Fruit fly (Drosophila melanogaster) whole organism, wandering third instar larva: ENCODE results near the gene CLS.
A peak's percentile ranks its signal among the peaks of the same experiment; 100 is the strongest.

ENCODE experiments used
- Abd-B ChIP-seq: fragments of >200 bp; optimal IDR thresholded peaks from 2 replicates; lab custom pipeline; 2017; ENCODE audit warnings: missing biosample characterization, missing genetic modification characterization
- CG32264 ChIP-seq: fragments of 200-800 bp; sonication (Bioruptor generic); optimal IDR thresholded peaks from 2 replicates; lab custom pipeline; 2016; ENCODE audit warnings: missing biosample characterization, missing genetic modification characterization
- CG9705 ChIP-seq: fragments of 200-800 bp; sonication (Bioruptor generic); optimal IDR thresholded peaks from 2 replicates; lab custom pipeline; 2018; ENCODE audit warnings: missing biosample characterization, mild to moderate bottlenecking, missing genetic modification characterization
- CrebA ChIP-seq: fragments of 200-800 bp; sonication (Bioruptor generic); optimal IDR thresholded peaks from 2 replicates; lab custom pipeline; 2016; ENCODE audit warnings: missing biosample characterization, mild to moderate bottlenecking, missing genetic modification characterization, borderline replicate concordance
- Dfd ChIP-seq: fragments of >200 bp; optimal IDR thresholded peaks from 2 replicates; lab custom pipeline; 2017; ENCODE audit warnings: missing biosample characterization, missing genetic modification characterization
- Dif ChIP-seq: fragments of 200-275, 200-300 bp; sonication (Bioruptor generic); optimal IDR thresholded peaks from 2 replicates; lab custom pipeline; 2018; ENCODE audit warnings: missing biosample characterization, missing genetic modification characterization; ENCODE audit not compliant: partially characterized antibody
- GATAd ChIP-seq: sonication (Bioruptor generic); optimal IDR thresholded peaks from 2 replicates; lab custom pipeline; 2016; ENCODE audit warnings: missing biosample characterization, missing genetic modification characterization
- HLH106 ChIP-seq: fragments of 200-800 bp; optimal IDR thresholded peaks from 3 replicates; lab custom pipeline; 2019; ENCODE audit warnings: missing biosample characterization, mild to moderate bottlenecking, missing genetic modification characterization, moderate library complexity
- Hnf4 ChIP-seq: fragments of 200-800 bp; sonication (Bioruptor generic); optimal IDR thresholded peaks from 2 replicates; lab custom pipeline; 2016; ENCODE audit warnings: missing biosample characterization, mild to moderate bottlenecking, missing genetic modification characterization
- Hr78 ChIP-seq: fragments of >200 bp; optimal IDR thresholded peaks from 2 replicates; lab custom pipeline; 2017; ENCODE audit warnings: missing biosample characterization, missing genetic modification characterization
- Hr83 ChIP-seq: fragments of 200-300 bp; sonication (Bioruptor generic); optimal IDR thresholded peaks from 2 replicates; lab custom pipeline; 2016; ENCODE audit warnings: missing biosample characterization, mild to moderate bottlenecking, missing genetic modification characterization, moderate library complexity; ENCODE audit not compliant: poor library complexity, severe bottlenecking
- Jra ChIP-seq: sonication (Bioruptor generic); optimal IDR thresholded peaks from 2 replicates; lab custom pipeline; 2016; ENCODE audit warnings: missing biosample characterization, missing genetic modification characterization
- Mio ChIP-seq: sonication (Bioruptor generic); optimal IDR thresholded peaks from 2 replicates; lab custom pipeline; 2016; ENCODE audit warnings: missing biosample characterization, missing genetic modification characterization
- Myc ChIP-seq: fragments of >200 bp; optimal IDR thresholded peaks from 2 replicates; lab custom pipeline; 2017
- N ChIP-seq: fragments of >200 bp; optimal IDR thresholded peaks from 2 replicates; lab custom pipeline; 2018; ENCODE audit warnings: missing biosample characterization, missing external identifiers, missing genetic modification characterization
- OdsH ChIP-seq: fragments of 200-800 bp; sonication (Bioruptor generic); optimal IDR thresholded peaks from 2 replicates; lab custom pipeline; 2016; ENCODE audit warnings: missing biosample characterization, mild to moderate bottlenecking, missing genetic modification characterization
- Rel ChIP-seq, 2 experiments: fragments of 200-800 bp; sonication (Bioruptor generic) in 1 of 2; optimal IDR thresholded peaks; 2 replicates in 1 of 2; 3 replicates in 1 of 2; lab custom pipeline; 2016 to 2019; ENCODE audit warnings: mild to moderate bottlenecking in 2 of 2, missing biosample characterization in 2 of 2, missing genetic modification characterization in 2 of 2, moderate library complexity in 1 of 2
- Sp1 ChIP-seq: fragments of 200-800 bp; sonication (Bioruptor generic); optimal IDR thresholded peaks from 3 replicates; lab custom pipeline; 2019; ENCODE audit warnings: missing biosample characterization, mild to moderate bottlenecking, missing genetic modification characterization, moderate library complexity
- Vsx2 ChIP-seq: fragments of 200-300, 225-300 bp; sonication (Bioruptor generic); optimal IDR thresholded peaks from 2 replicates; lab custom pipeline; 2018; ENCODE audit warnings: missing biosample characterization, missing genetic modification characterization; ENCODE audit not compliant: partially characterized antibody
- br ChIP-seq: fragments of 200-800 bp; sonication (Bioruptor generic); optimal IDR thresholded peaks from 2 replicates; lab custom pipeline; 2016; ENCODE audit warnings: missing biosample characterization, missing genetic modification characterization
- brk ChIP-seq: fragments of 200-800 bp; sonication (Bioruptor generic); optimal IDR thresholded peaks from 2 replicates; lab custom pipeline; 2016; ENCODE audit warnings: missing biosample characterization, mild to moderate bottlenecking, missing genetic modification characterization
- dl ChIP-seq, 2 experiments: fragments of 175-275, 200-275 bp in 1 of 2; fragments of 200-275 bp in 1 of 2; sonication (Bioruptor generic); optimal IDR thresholded peaks; lab custom pipeline; 2018; ENCODE audit warnings: mild to moderate bottlenecking in 2 of 2, missing biosample characterization in 2 of 2, missing genetic modification characterization in 2 of 2, moderate library complexity in 2 of 2; ENCODE audit not compliant: partially characterized antibody in 2 of 2, insufficient read depth in 1 of 2
- dmrt93B ChIP-seq: fragments of 200-800 bp; sonication (Bioruptor generic); optimal IDR thresholded peaks from 2 replicates; lab custom pipeline; 2018; ENCODE audit warnings: missing biosample characterization, mild to moderate bottlenecking, missing genetic modification characterization
- dsf ChIP-seq: sonication (Bioruptor generic); optimal IDR thresholded peaks from 2 replicates; lab custom pipeline; 2016; ENCODE audit warnings: missing biosample characterization, missing genetic modification characterization, borderline replicate concordance
- ey ChIP-seq: fragments of 200-800 bp; sonication (Bioruptor generic); optimal IDR thresholded peaks from 2 replicates; lab custom pipeline; 2016; ENCODE audit warnings: missing biosample characterization, missing genetic modification characterization
- foxo ChIP-seq, 2 experiments: fragments of 200-800 bp; sonication (Bioruptor generic); optimal IDR thresholded peaks; 2 replicates in 1 of 2; 3 replicates in 1 of 2; lab custom pipeline; 2016 to 2017; ENCODE audit warnings: missing biosample characterization in 2 of 2, missing genetic modification characterization in 2 of 2
- fru ChIP-seq: fragments of 200-800 bp; sonication (Bioruptor generic); optimal IDR thresholded peaks from 3 replicates; lab custom pipeline; 2016; ENCODE audit warnings: missing biosample characterization, mild to moderate bottlenecking, missing genetic modification characterization
- h ChIP-seq: fragments of 200-800 bp; sonication (Bioruptor generic); optimal IDR thresholded peaks from 3 replicates; lab custom pipeline; 2016; ENCODE audit warnings: missing biosample characterization, mild to moderate bottlenecking, missing genetic modification characterization
- jim ChIP-seq: fragments of 175-275, 200-325 bp; sonication (Bioruptor generic); optimal IDR thresholded peaks from 2 replicates; lab custom pipeline; 2016; ENCODE audit warnings: missing biosample characterization, mild to moderate bottlenecking, missing genetic modification characterization
- lola ChIP-seq: fragments of >200 bp; optimal IDR thresholded peaks from 2 replicates; lab custom pipeline; 2017; ENCODE audit warnings: missing biosample characterization, missing genetic modification characterization
- pan ChIP-seq: fragments of >200 bp; optimal IDR thresholded peaks from 2 replicates; lab custom pipeline; 2017
- psq ChIP-seq: fragments of 200-800 bp; sonication (Bioruptor generic); optimal IDR thresholded peaks from 3 replicates; lab custom pipeline; 2017; ENCODE audit warnings: missing biosample characterization, mild to moderate bottlenecking, missing genetic modification characterization, moderate library complexity
- rgr ChIP-seq: fragments of 200-800 bp; sonication (Bioruptor generic); optimal IDR thresholded peaks from 3 replicates; lab custom pipeline; 2016; ENCODE audit warnings: missing biosample characterization, mild to moderate bottlenecking, missing genetic modification characterization
- sage ChIP-seq: fragments of 200-800 bp; sonication (Bioruptor generic); optimal IDR thresholded peaks from 2 replicates; lab custom pipeline; 2016; ENCODE audit warnings: missing biosample characterization, mild to moderate bottlenecking, missing genetic modification characterization
- sv ChIP-seq: fragments of 200-800 bp; sonication (Bioruptor generic); optimal IDR thresholded peaks from 3 replicates; lab custom pipeline; 2016; ENCODE audit warnings: missing biosample characterization, missing genetic modification characterization
- tai ChIP-seq: sonication (Bioruptor generic); optimal IDR thresholded peaks from 2 replicates; lab custom pipeline; 2016; ENCODE audit warnings: missing biosample characterization, missing genetic modification characterization
- usp ChIP-seq: fragments of >200 bp; optimal IDR thresholded peaks from 2 replicates; lab custom pipeline; 2017; ENCODE audit warnings: missing biosample characterization, missing genetic modification characterization
- woc ChIP-seq: sonication (Bioruptor generic); optimal IDR thresholded peaks from 2 replicates; lab custom pipeline; 2016; ENCODE audit warnings: missing biosample characterization, mild to moderate bottlenecking, missing genetic modification characterization

The CLS gene

dm6 chr3R:25660985-25661530 is 26.1 kb downstream of the CLS start, which contains the start of gene Tnks:
Gene Tnks, minus strand, starts transcription at chr3R:25661286.
- peak; percentile 23 for TF ChIP-seq sv (GFP tag; lab: Kevin White, UChicago)
- TF ChIP-seq Rel (GFP tag; optimal IDR thresholded peaks at IDR 0.05; lab: Kevin White, UChicago), result no peak
- peak; percentile 10 for TF ChIP-seq Rel (tag; optimal IDR thresholded peaks at IDR 0.05; lab: Kevin White, UChicago)
- TF ChIP-seq dmrt93B (GFP tag; lab: Kevin White, UChicago), result no peak
- TF ChIP-seq N (GFP tag; lab: Kevin White, UChicago), result no peak
- no peak for TF ChIP-seq ey (GFP tag; lab: Kevin White, UChicago)
- no peak for TF ChIP-seq Vsx2 (GFP tag; lab: Kevin White, UChicago)
- TF ChIP-seq CG32264 (GFP tag; lab: Kevin White, UChicago), result no peak

DNA sequence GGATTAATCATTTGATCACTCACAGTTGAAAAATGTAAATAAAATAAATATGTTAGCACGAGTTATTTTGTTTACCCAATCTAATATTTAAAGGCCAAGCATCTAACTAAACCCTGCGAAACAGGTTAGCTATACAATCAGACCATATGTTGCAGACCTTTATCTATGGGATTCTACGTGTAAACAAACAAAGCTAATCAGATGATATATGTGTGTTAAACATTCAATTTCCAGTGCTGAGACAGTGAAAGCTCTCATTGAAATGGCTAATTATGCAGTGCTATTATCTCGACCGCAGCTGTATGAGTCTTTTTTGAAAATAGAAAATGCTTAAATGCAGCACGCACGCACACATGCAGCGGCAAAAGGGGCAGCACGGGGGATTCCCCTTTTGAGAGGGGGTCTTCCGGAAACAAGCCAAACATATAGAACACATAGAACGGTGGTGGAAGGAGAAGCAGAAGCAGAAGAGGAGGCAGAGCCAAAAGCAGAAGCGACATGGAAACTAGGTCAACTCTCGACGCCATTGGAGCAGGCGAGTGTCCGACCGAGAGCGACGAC is 27.2 kb downstream of the CLS start:
- TF ChIP-seq Rel (GFP tag; optimal IDR thresholded peaks at IDR 0.05; lab: Kevin White, UChicago) (no peak), Rel (tag; optimal IDR thresholded peaks at IDR 0.05; lab: Kevin White, UChicago) (peak; percentile 64), usp (GFP tag; lab: Kevin White, UChicago) (no peak)

- TF ChIP-seq ey (GFP tag; lab: Kevin White, UChicago) (no peak), dl (GFP tag; optimal IDR thresholded peaks at IDR 0.05; lab: Kevin White, UChicago; ENCODE audit: insufficient read depth in 1 of 2, partially characterized antibody in 2 of 2) (peak in 1 of 2 experiments; percentile 63), fru (GFP tag; lab: Kevin White, UChicago) (peak; percentile 4), br (GFP tag; lab: Kevin White, UChicago) (no peak), HLH106 (tag; lab: Kevin White, UChicago) (no peak), Dif (GFP tag; lab: Kevin White, UChicago) (peak; percentile 83), Vsx2 (GFP tag; lab: Kevin White, UChicago) (peak; percentile 59)
Measured at dm6 chr3R:25652066-25652720, 35.0 kb downstream of the CLS start.

dm6 chr3R:25651414-25651813 is 35.8 kb downstream of the CLS start:
- no peak for TF ChIP-seq Mio (GFP tag; lab: Kevin White, UChicago)
- peak; percentile 5 for TF ChIP-seq woc (GFP tag; lab: Kevin White, UChicago)
- TF ChIP-seq dl (GFP tag; optimal IDR thresholded peaks at IDR 0.05; lab: Kevin White, UChicago; ENCODE audit: insufficient read depth in 1 of 2, partially characterized antibody in 2 of 2), result no peak
- TF ChIP-seq Myc (lab: Kevin White, UChicago), result no peak
- TF ChIP-seq GATAd (GFP tag; lab: Kevin White, UChicago), result no peak
- TF ChIP-seq CrebA (GFP tag; lab: Kevin White, UChicago), result no peak
- TF ChIP-seq dmrt93B (GFP tag; lab: Kevin White, UChicago), result peak; percentile 13
- TF ChIP-seq OdsH, result peak; percentile 42
- peak; percentile 40 for TF ChIP-seq psq (GFP tag; lab: Kevin White, UChicago)
- no peak for TF ChIP-seq N (GFP tag; lab: Kevin White, UChicago)
- peak; percentile 54 for TF ChIP-seq rgr
- TF ChIP-seq sv (GFP tag; lab: Kevin White, UChicago), result no peak
- TF ChIP-seq Dfd, result no peak
- no peak for TF ChIP-seq usp (GFP tag; lab: Kevin White, UChicago)
- peak; percentile 65 for TF ChIP-seq Sp1 (GFP tag; lab: Kevin White, UChicago)
- peak in 1 of 2 experiments; percentile 65 for TF ChIP-seq foxo (GFP tag; optimal IDR thresholded peaks at IDR 0.05; lab: Kevin White, UChicago)
- TF ChIP-seq Jra (GFP tag; lab: Kevin White, UChicago), result no peak
- peak; percentile 30 for TF ChIP-seq br (GFP tag; lab: Kevin White, UChicago)
- TF ChIP-seq Hr83, result no peak
- TF ChIP-seq CG9705 (GFP tag; lab: Kevin White, UChicago), result no peak
- no peak for TF ChIP-seq Abd-B (GFP tag; lab: Kevin White, UChicago)
- TF ChIP-seq fru (GFP tag; lab: Kevin White, UChicago), result peak; percentile 43
- TF ChIP-seq Rel (GFP tag; optimal IDR thresholded peaks at IDR 0.05; lab: Kevin White, UChicago), result no peak
- no peak for TF ChIP-seq Rel (tag; optimal IDR thresholded peaks at IDR 0.05; lab: Kevin White, UChicago)
- peak; percentile 54 for TF ChIP-seq HLH106 (tag; lab: Kevin White, UChicago)
- no peak for TF ChIP-seq tai (GFP tag; lab: Kevin White, UChicago)
- TF ChIP-seq Hnf4 (GFP tag; lab: Kevin White, UChicago), result no peak
- TF ChIP-seq Vsx2 (GFP tag; lab: Kevin White, UChicago), result no peak
- no peak for TF ChIP-seq Hr78
- no peak for TF ChIP-seq ey (GFP tag; lab: Kevin White, UChicago)
- TF ChIP-seq jim, result no peak
- no peak for TF ChIP-seq lola
- TF ChIP-seq dsf (GFP tag; lab: Kevin White, UChicago), result no peak
- TF ChIP-seq brk (GFP tag; lab: Kevin White, UChicago), result no peak
- peak; percentile 17 for TF ChIP-seq sage (GFP tag; lab: Kevin White, UChicago)
- no peak for TF ChIP-seq Dif (GFP tag; lab: Kevin White, UChicago)
- no peak for TF ChIP-seq pan (lab: Kevin White, UChicago)
- TF ChIP-seq h (GFP tag; lab: Kevin White, UChicago), result peak; percentile 56
- no peak for TF ChIP-seq CG32264 (GFP tag; lab: Kevin White, UChicago)
- TF ChIP-seq, all 38 proteins: peak for 12
